Worm (Caenorhabditis elegans): Measurements from ENCODE around the gene chil-6.
"Not testable (repeated sequence)": the region's sequence is repeated elsewhere in the genome, so short reads cannot be mapped to it uniquely, and the experiment has no call there.

The chil-6 gene

ce11 chrII:9886216-9886615, 28.5 kb upstream of the chil-6 start, which contains the start of gene algn-8:
algn-8 (minus strand) TSS chrII:9886442.
- no peak for TF ChIP-seq flt-1 (GFP tag; IDR thresholded peaks at IDR 0.05)
- no peak for TF ChIP-seq tab-1 (GFP tag; IDR thresholded peaks at IDR 0.05)
- TF ChIP-seq klf-2 (GFP tag; conservative IDR thresholded peaks at IDR 0.05) = no peak
- no peak for TF ChIP-seq ztf-29 (GFP tag; IDR thresholded peaks at IDR 0.05)
- no peak for TF ChIP-seq T22C8.4 (GFP tag; IDR thresholded peaks at IDR 0.05)
- no peak for TF ChIP-seq ref-1 (GFP tag; conservative IDR thresholded peaks at IDR 0.05)
- no peak for TF ChIP-seq ztf-23 (GFP tag; IDR thresholded peaks at IDR 0.05)
- TF ChIP-seq med-1 (GFP tag; optimal IDR thresholded peaks at IDR 0.05; ENCODE audit: insufficient read depth) = no peak
- TF ChIP-seq cog-1 (tag; optimal IDR thresholded peaks at IDR 0.05) = no peak

- no peak for TF ChIP-seq ztf-29 (GFP tag; IDR thresholded peaks at IDR 0.05)
- TF ChIP-seq ref-1 (GFP tag; conservative IDR thresholded peaks at IDR 0.05) = no peak
- TF ChIP-seq flt-1 (GFP tag; IDR thresholded peaks at IDR 0.05) = no peak
- TF ChIP-seq tab-1 (GFP tag; IDR thresholded peaks at IDR 0.05) = no peak
- TF ChIP-seq med-1 (GFP tag; optimal IDR thresholded peaks at IDR 0.05; ENCODE audit: insufficient read depth) = no peak
- no peak for TF ChIP-seq T22C8.4 (GFP tag; IDR thresholded peaks at IDR 0.05)
- TF ChIP-seq klf-2 (GFP tag; conservative IDR thresholded peaks at IDR 0.05) = no peak
- no peak for TF ChIP-seq cog-1 (tag; optimal IDR thresholded peaks at IDR 0.05)
- no peak for TF ChIP-seq ztf-23 (GFP tag; IDR thresholded peaks at IDR 0.05)
Observed at ce11 chrII:9880826-9881225, 23.1 kb upstream of the chil-6 start, which contains the start of gene C08H9.15. C08H9.15 (plus strand) TSS chrII:9881193.

- no peak for TF ChIP-seq flt-1 (GFP tag; IDR thresholded peaks at IDR 0.05)
- TF ChIP-seq med-1 (GFP tag; optimal IDR thresholded peaks at IDR 0.05; ENCODE audit: insufficient read depth) = no peak
- no peak for TF ChIP-seq cog-1 (tag; optimal IDR thresholded peaks at IDR 0.05)
- no peak for TF ChIP-seq T22C8.4 (GFP tag; IDR thresholded peaks at IDR 0.05)
- TF ChIP-seq ztf-23 (GFP tag; IDR thresholded peaks at IDR 0.05) = no peak
- no peak for TF ChIP-seq ztf-29 (GFP tag; IDR thresholded peaks at IDR 0.05)
- TF ChIP-seq tab-1 (GFP tag; IDR thresholded peaks at IDR 0.05) = no peak
- TF ChIP-seq ref-1 (GFP tag; conservative IDR thresholded peaks at IDR 0.05) = no peak
- no peak for TF ChIP-seq klf-2 (GFP tag; conservative IDR thresholded peaks at IDR 0.05)
Observed at ce11 chrII:9879815-9880214, 22.1 kb upstream of the chil-6 start.

DNA sequence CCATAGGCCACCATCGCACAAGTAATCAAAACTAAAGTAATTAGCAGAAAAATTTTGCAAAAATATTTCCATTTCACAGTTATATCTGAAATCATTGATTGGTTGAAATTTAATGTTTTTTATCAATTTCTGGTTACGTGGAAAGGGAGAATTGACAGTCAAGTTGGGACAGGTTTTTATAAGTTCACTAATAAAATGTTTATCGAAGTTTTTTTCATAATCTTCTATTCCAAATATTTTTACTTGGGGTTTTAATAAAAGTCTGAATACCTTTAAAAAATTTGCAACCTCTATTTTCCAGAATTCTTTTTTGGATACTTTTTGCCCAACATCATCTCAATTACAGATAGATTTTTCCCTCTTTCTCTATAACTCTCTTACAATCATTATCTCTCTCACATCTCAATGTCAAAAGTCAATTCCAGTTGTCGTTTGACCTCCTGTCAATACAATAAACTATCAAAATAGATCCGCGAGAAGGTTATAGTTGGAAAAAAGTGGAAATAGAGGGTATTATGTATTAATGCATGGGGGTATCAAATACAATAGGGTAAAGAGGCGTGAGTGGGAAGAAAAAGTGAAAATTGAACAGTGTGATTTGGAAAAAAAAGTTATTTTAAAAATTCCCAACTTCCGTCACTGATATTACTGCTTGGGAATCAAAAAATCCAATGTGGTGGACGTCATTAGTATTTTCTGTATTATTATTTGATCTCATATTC, 17.0 kb upstream of the chil-6 start, which contains the start of the genes chil-2 and ctsa-3.2:
TSS of gene chil-2 (minus strand) at position 101 of the 722 bp plus-strand sequence.
TSS of gene ctsa-3.2 (plus strand) at position 672 of the 722 bp plus-strand sequence.
- TF ChIP-seq med-1 (GFP tag; optimal IDR thresholded peaks at IDR 0.05; ENCODE audit: insufficient read depth) (no peak), cog-1 (tag; optimal IDR thresholded peaks at IDR 0.05) (no peak), T22C8.4 (GFP tag; IDR thresholded peaks at IDR 0.05) (no peak), ztf-29 (GFP tag; IDR thresholded peaks at IDR 0.05) (no peak), tab-1 (GFP tag; IDR thresholded peaks at IDR 0.05) (no peak), ztf-23 (GFP tag; IDR thresholded peaks at IDR 0.05) (no peak), klf-2 (GFP tag; conservative IDR thresholded peaks at IDR 0.05) (no peak), ref-1 (GFP tag; conservative IDR thresholded peaks at IDR 0.05) (no peak), flt-1 (GFP tag; IDR thresholded peaks at IDR 0.05) (no peak)

DNA sequence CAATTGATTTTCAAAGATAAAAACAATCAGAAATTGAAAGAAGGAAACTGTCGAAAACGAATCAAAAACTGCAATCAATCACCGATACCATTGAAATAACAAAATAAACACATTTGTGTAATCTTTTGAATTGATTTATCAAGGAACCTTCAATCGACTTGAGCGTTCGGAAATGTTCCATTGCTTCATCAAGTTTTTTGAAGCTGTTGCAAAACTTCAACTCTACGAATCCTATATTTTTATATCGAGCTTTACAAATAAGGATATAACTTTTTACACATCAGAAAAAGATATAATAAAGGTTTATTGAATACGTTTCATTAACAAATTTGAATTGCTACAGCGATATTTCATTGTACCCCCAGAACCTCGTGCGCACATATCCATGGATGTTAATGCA, 15.3 kb upstream of the chil-6 start, which contains the start of gene chil-8:
TSS of gene chil-8 (minus strand) at position 101 of the 400 bp plus-strand sequence.
- TF ChIP-seq ztf-29 (GFP tag; IDR thresholded peaks at IDR 0.05) (no peak), flt-1 (GFP tag; IDR thresholded peaks at IDR 0.05) (no peak), ztf-23 (GFP tag; IDR thresholded peaks at IDR 0.05) (no peak), tab-1 (GFP tag; IDR thresholded peaks at IDR 0.05) (no peak), T22C8.4 (GFP tag; IDR thresholded peaks at IDR 0.05) (no peak), ref-1 (GFP tag; conservative IDR thresholded peaks at IDR 0.05) (no peak), klf-2 (GFP tag; conservative IDR thresholded peaks at IDR 0.05) (no peak), med-1 (GFP tag; optimal IDR thresholded peaks at IDR 0.05; ENCODE audit: insufficient read depth) (no peak)

ce11 chrII:9871061-9871460, 13.4 kb upstream of the chil-6 start, which contains the start of gene chil-7:
chil-7 (minus strand) TSS chrII:9871172.
- TF ChIP-seq ztf-29 (GFP tag; IDR thresholded peaks at IDR 0.05) = no peak

ce11 chrII:9868698-9869097, 11.0 kb upstream of the chil-6 start, which contains the start of gene old-1:
old-1 (minus strand) TSS chrII:9868747.
- TF ChIP-seq cog-1 (tag; optimal IDR thresholded peaks at IDR 0.05) = no peak
- TF ChIP-seq ztf-29 (GFP tag; IDR thresholded peaks at IDR 0.05) = no peak
- no peak for TF ChIP-seq ref-1 (GFP tag; conservative IDR thresholded peaks at IDR 0.05)
- no peak for TF ChIP-seq flt-1 (GFP tag; IDR thresholded peaks at IDR 0.05)
- TF ChIP-seq med-1 (GFP tag; optimal IDR thresholded peaks at IDR 0.05; ENCODE audit: insufficient read depth) = no peak
- no peak for TF ChIP-seq klf-2 (GFP tag; conservative IDR thresholded peaks at IDR 0.05)
- no peak for TF ChIP-seq ztf-23 (GFP tag; IDR thresholded peaks at IDR 0.05)
- no peak for TF ChIP-seq tab-1 (GFP tag; IDR thresholded peaks at IDR 0.05)
- no peak for TF ChIP-seq T22C8.4 (GFP tag; IDR thresholded peaks at IDR 0.05)

- no peak for TF ChIP-seq med-1 (GFP tag; optimal IDR thresholded peaks at IDR 0.05; ENCODE audit: insufficient read depth)
- no peak for TF ChIP-seq tab-1 (GFP tag; IDR thresholded peaks at IDR 0.05)
Observed at ce11 chrII:9868207-9868606, 10.5 kb upstream of the chil-6 start.

- not testable (repeated sequence) for TF ChIP-seq T22C8.4 (GFP tag; IDR thresholded peaks at IDR 0.05); ref-1 (GFP tag; conservative IDR thresholded peaks at IDR 0.05); ztf-29 (GFP tag; IDR thresholded peaks at IDR 0.05)
Observed at ce11 chrII:9866378-9866777, 8.7 kb upstream of the chil-6 start, which contains the start of gene chil-1. chil-1 (minus strand) TSS chrII:9866478.

- TF ChIP-seq cog-1 (tag; optimal IDR thresholded peaks at IDR 0.05) = no peak
- TF ChIP-seq ref-1 (GFP tag; conservative IDR thresholded peaks at IDR 0.05) = no peak
- no peak for TF ChIP-seq T22C8.4 (GFP tag; IDR thresholded peaks at IDR 0.05)
- no peak for TF ChIP-seq ztf-29 (GFP tag; IDR thresholded peaks at IDR 0.05)
- no peak for TF ChIP-seq klf-2 (GFP tag; conservative IDR thresholded peaks at IDR 0.05)
- TF ChIP-seq ztf-23 (GFP tag; IDR thresholded peaks at IDR 0.05) = no peak
- no peak for TF ChIP-seq flt-1 (GFP tag; IDR thresholded peaks at IDR 0.05)
- TF ChIP-seq tab-1 (GFP tag; IDR thresholded peaks at IDR 0.05) = no peak
- TF ChIP-seq med-1 (GFP tag; optimal IDR thresholded peaks at IDR 0.05; ENCODE audit: insufficient read depth) = no peak
Observed at ce11 chrII:9862147-9862546, 4.5 kb upstream of the chil-6 start, which contains the start of gene C08H9.18. C08H9.18 (minus strand) TSS chrII:9862247.

Data from whole organism, midembryonic.